Fruit fly (Drosophila melanogaster) whole organism, embryonic: Measurements from ENCODE around the gene CG33795.

ENCODE experiments used
- Antp ChIP-seq: fragments of 200-800 bp; sonication (Bioruptor generic); optimal IDR thresholded peaks from 3 replicates; lab custom pipeline; 2016; ENCODE audit warnings: missing biosample characterization, missing genetic modification characterization
- CG10267 ChIP-seq: fragments of 200-800 bp; sonication (Bioruptor generic); optimal IDR thresholded peaks from 2 replicates; lab custom pipeline; 2018; ENCODE audit warnings: missing biosample characterization, mild to moderate bottlenecking, missing genetic modification characterization, moderate library complexity
- CG10321 ChIP-seq: fragments of 200-800 bp; sonication (Bioruptor generic); IDR thresholded peaks from 2 replicates; pipeline ENCODE4 v1.3.6; 2022; ENCODE audit warnings: missing biosample characterization, missing genetic modification characterization
- CG10366 ChIP-seq: fragments of 200-800 bp; sonication (Bioruptor generic); IDR thresholded peaks from 2 replicates; pipeline ENCODE4 v1.3.6; 2022; ENCODE audit warnings: missing biosample characterization, missing genetic modification characterization
- CG11723 ChIP-seq: fragments of 200-800 bp; sonication (Bioruptor generic); optimal IDR thresholded peaks from 2 replicates; lab custom pipeline; 2017; ENCODE audit warnings: missing biosample characterization, mild to moderate bottlenecking, missing genetic modification characterization
- CG12769 ChIP-seq: fragments of 200-800 bp; sonication (Bioruptor generic); optimal IDR thresholded peaks from 2 replicates; lab custom pipeline; 2019; ENCODE audit warnings: missing biosample characterization, mild to moderate bottlenecking, missing genetic modification characterization, moderate library complexity
- CG13123 ChIP-seq: fragments of 200-800 bp; sonication (Bioruptor generic); optimal IDR thresholded peaks from 2 replicates; lab custom pipeline; 2016; ENCODE audit warnings: missing biosample characterization, missing genetic modification characterization
- CG15269 ChIP-seq: fragments of 200-800 bp; sonication (Bioruptor generic); optimal IDR thresholded peaks from 2 replicates; lab custom pipeline; 2018; ENCODE audit warnings: missing biosample characterization, mild to moderate bottlenecking, missing genetic modification characterization, moderate library complexity
- CG2129 ChIP-seq: fragments of 200-800 bp; sonication (Bioruptor generic); IDR thresholded peaks from 2 replicates; pipeline ENCODE4 v1.3.6; 2022; ENCODE audit warnings: missing biosample characterization, missing genetic modification characterization; ENCODE audit not compliant: partially characterized antibody
- CG31388 ChIP-seq: fragments of 200-800 bp; sonication (Bioruptor generic); optimal IDR thresholded peaks from 2 replicates; lab custom pipeline; 2016; ENCODE audit warnings: missing biosample characterization, missing genetic modification characterization
- CG43689 ChIP-seq: fragments of 200-800 bp; sonication (Bioruptor generic); IDR thresholded peaks from 2 replicates; pipeline ENCODE4 v1.3.6; 2022; ENCODE audit warnings: missing biosample characterization, missing genetic modification characterization
- CG7928 ChIP-seq: fragments of 200-800 bp; sonication (Bioruptor generic); optimal IDR thresholded peaks from 2 replicates; lab custom pipeline; 2017; ENCODE audit warnings: missing biosample characterization, mild to moderate bottlenecking, missing genetic modification characterization
- D19B ChIP-seq: fragments of 200-800 bp; sonication (Bioruptor generic); optimal IDR thresholded peaks from 2 replicates; lab custom pipeline; 2017; ENCODE audit warnings: missing biosample characterization, mild to moderate bottlenecking, missing genetic modification characterization
- Dip3 ChIP-seq: fragments of 200-800 bp; sonication (Bioruptor generic); optimal IDR thresholded peaks from 3 replicates; lab custom pipeline; 2016; ENCODE audit warnings: missing biosample characterization, missing genetic modification characterization
- Dll ChIP-seq: fragments of 200-800 bp; sonication (Bioruptor generic); IDR thresholded peaks from 4 replicates; pipeline ENCODE4 v1.3.6; 2022; ENCODE audit warnings: missing biosample characterization, missing genetic modification characterization; ENCODE audit not compliant: partially characterized antibody
- E2f1 ChIP-seq: fragments of 200-800 bp; sonication (Bioruptor generic); IDR thresholded peaks from 2 replicates; pipeline ENCODE4 v1.3.6; 2022; ENCODE audit warnings: missing biosample characterization, missing genetic modification characterization
- E2f2 ChIP-seq: fragments of 200-800 bp; sonication (Bioruptor generic); IDR thresholded peaks from 2 replicates; pipeline ENCODE4 v1.3.6; 2022; ENCODE audit warnings: missing biosample characterization, missing genetic modification characterization
- H2.0 ChIP-seq: fragments of 200-800 bp; sonication (Bioruptor generic); IDR thresholded peaks from 2 replicates; pipeline ENCODE4 v1.3.6; 2022; ENCODE audit warnings: missing biosample characterization, missing genetic modification characterization
- HLH3B ChIP-seq: fragments of 200-800 bp; sonication (Bioruptor generic); IDR thresholded peaks from 2 replicates; pipeline ENCODE4 v1.3.6; 2022; ENCODE audit warnings: missing biosample characterization, missing genetic modification characterization
- HLHmδ ChIP-seq: fragments of 200-800 bp; sonication (Bioruptor generic); optimal IDR thresholded peaks from 2 replicates; lab custom pipeline; 2018; ENCODE audit warnings: missing biosample characterization, mild to moderate bottlenecking, missing genetic modification characterization, moderate library complexity
- Hand ChIP-seq: fragments of 200-800 bp; sonication (Bioruptor generic); optimal IDR thresholded peaks from 2 replicates; lab custom pipeline; 2017; ENCODE audit warnings: mild to moderate bottlenecking, missing biosample characterization, missing genetic modification reagents, missing genetic modification characterization
- Hey ChIP-seq: fragments of 200-800 bp; sonication (Bioruptor generic); optimal IDR thresholded peaks from 3 replicates; lab custom pipeline; 2018; ENCODE audit warnings: missing biosample characterization, mild to moderate bottlenecking, missing genetic modification characterization
- Med ChIP-seq: fragments of 200-800 bp; sonication (Bioruptor generic); peaks from one replicate; lab custom pipeline; 2016; ENCODE audit warnings: missing biosample characterization, missing genetic modification characterization, mild to moderate bottlenecking, inconsistent platforms, moderate library complexity
- NC2α ChIP-seq: fragments of 200-800 bp; sonication (Bioruptor generic); optimal IDR thresholded peaks from 2 replicates; lab custom pipeline; 2016; ENCODE audit warnings: missing biosample characterization, missing genetic modification characterization
- NK7.1 ChIP-seq: fragments of 200-800 bp; sonication (Bioruptor generic); optimal IDR thresholded peaks from 3 replicates; lab custom pipeline; 2016; ENCODE audit warnings: missing biosample characterization, missing genetic modification characterization
- Nf-YB ChIP-seq: fragments of 200-800 bp; sonication (Bioruptor generic); optimal IDR thresholded peaks from 3 replicates; lab custom pipeline; 2019; ENCODE audit warnings: missing biosample characterization, mild to moderate bottlenecking, missing genetic modification characterization, moderate library complexity
- Nf-YC ChIP-seq: fragments of 200-800 bp; optimal IDR thresholded peaks from 3 replicates; lab custom pipeline; 2019; ENCODE audit warnings: missing biosample characterization, mild to moderate bottlenecking, missing genetic modification characterization, moderate library complexity
- Six4 ChIP-seq: fragments of 200-800 bp; sonication (Bioruptor generic); optimal IDR thresholded peaks from 2 replicates; lab custom pipeline; 2016; ENCODE audit warnings: missing biosample characterization, missing genetic modification characterization
- Xrp1 ChIP-seq: fragments of 200-800 bp; sonication (Bioruptor generic); IDR thresholded peaks from 2 replicates; pipeline ENCODE4 v1.3.6; 2022; ENCODE audit warnings: missing biosample characterization, missing genetic modification characterization
- ash1 ChIP-seq: fragments of 200-800 bp; sonication (Bioruptor generic); optimal IDR thresholded peaks from 2 replicates; lab custom pipeline; 2018; ENCODE audit warnings: missing biosample characterization, mild to moderate bottlenecking, missing genetic modification characterization
- bigmax ChIP-seq: fragments of 200-800 bp; sonication (Bioruptor generic); optimal IDR thresholded peaks from 2 replicates; lab custom pipeline; 2018; ENCODE audit warnings: missing biosample characterization, mild to moderate bottlenecking, missing genetic modification characterization
- chinmo ChIP-seq: fragments of 200-800 bp; sonication (Bioruptor generic); IDR thresholded peaks from 4 replicates; pipeline ENCODE4 v1.3.6; 2022; ENCODE audit warnings: missing biosample characterization, missing genetic modification characterization; ENCODE audit not compliant: partially characterized antibody
- dati ChIP-seq: fragments of 200-800 bp; sonication (Bioruptor generic); IDR thresholded peaks from 2 replicates; pipeline ENCODE4 v1.3.6; 2022; ENCODE audit warnings: missing biosample characterization, missing genetic modification characterization
- dpn ChIP-seq, 2 experiments: fragments of 200-800 bp; sonication (Bioruptor generic); optimal IDR thresholded peaks; 3 replicates each; lab custom pipeline; 2016; ENCODE audit warnings: missing biosample characterization in 2 of 2, missing genetic modification characterization in 2 of 2
- dysf ChIP-seq: fragments of 200-800 bp; sonication (Bioruptor generic); IDR thresholded peaks from 3 replicates; pipeline ENCODE4 v1.3.6; 2022; ENCODE audit warnings: missing biosample characterization, missing genetic modification characterization
- fru ChIP-seq: fragments of >200 bp; optimal IDR thresholded peaks from 2 replicates; lab custom pipeline; 2017
- gem ChIP-seq: fragments of 200-800 bp; sonication (Bioruptor generic); optimal IDR thresholded peaks from 2 replicates; lab custom pipeline; 2019; ENCODE audit warnings: missing biosample characterization, mild to moderate bottlenecking, missing genetic modification characterization, moderate library complexity
- her ChIP-seq: fragments of 200-800 bp; sonication (Bioruptor generic); optimal IDR thresholded peaks from 2 replicates; lab custom pipeline; 2016; ENCODE audit warnings: missing biosample characterization, missing genetic modification characterization
- hkb ChIP-seq, 2 experiments: fragments of 200-800 bp in 1 of 2; fragments of >200 bp in 1 of 2; sonication (Bioruptor generic) in 1 of 2; IDR thresholded peaks in 1 of 2; optimal IDR thresholded peaks in 1 of 2; 2 replicates each; pipeline versions ENCODE4 v1.3.6 to Lab custom; 2017 to 2022; ENCODE audit warnings: missing biosample characterization in 1 of 2, missing genetic modification characterization in 1 of 2
- hth ChIP-seq: fragments of >200 bp; optimal IDR thresholded peaks from 2 replicates; lab custom pipeline; 2017; ENCODE audit warnings: inconsistent platforms
- inv ChIP-seq: fragments of 200-800 bp; sonication (Bioruptor generic); IDR thresholded peaks from 2 replicates; pipeline ENCODE4 v1.3.6; 2022; ENCODE audit warnings: missing biosample characterization, missing genetic modification characterization; ENCODE audit not compliant: partially characterized antibody
- jumu ChIP-seq: fragments of 200-800 bp; sonication (Bioruptor generic); optimal IDR thresholded peaks from 3 replicates; lab custom pipeline; 2016; ENCODE audit warnings: missing biosample characterization, missing genetic modification characterization
- ken ChIP-seq: fragments of 200-800 bp; sonication (Bioruptor generic); IDR thresholded peaks from 3 replicates; pipeline ENCODE4 v1.3.6; 2022; ENCODE audit warnings: missing biosample characterization, missing genetic modification characterization
- mld ChIP-seq: fragments of 200-800 bp; sonication (Bioruptor generic); IDR thresholded peaks from 3 replicates; pipeline ENCODE4 v1.3.6; 2022; ENCODE audit warnings: missing biosample characterization, missing genetic modification characterization; ENCODE audit not compliant: partially characterized antibody
- pzg ChIP-seq: fragments of 200-800 bp; sonication (Bioruptor generic); optimal IDR thresholded peaks from 3 replicates; lab custom pipeline; 2018; ENCODE audit warnings: missing biosample characterization, mild to moderate bottlenecking, missing genetic modification characterization, moderate library complexity
- run ChIP-seq: fragments of 200-800 bp; sonication (Bioruptor generic); optimal IDR thresholded peaks from 3 replicates; lab custom pipeline; 2018; ENCODE audit warnings: missing biosample characterization, mild to moderate bottlenecking, missing genetic modification characterization
- stc ChIP-seq: fragments of 200-800 bp; sonication (Bioruptor generic); IDR thresholded peaks from 2 replicates; pipeline ENCODE4 v1.3.6; 2022; ENCODE audit warnings: missing biosample characterization, missing genetic modification characterization
- tin ChIP-seq: fragments of 200-800 bp; sonication (Bioruptor generic); optimal IDR thresholded peaks from 3 replicates; lab custom pipeline; 2016; ENCODE audit warnings: missing biosample characterization, missing genetic modification characterization
- twi ChIP-seq: fragments of 200-800 bp; optimal IDR thresholded peaks from 2 replicates; lab custom pipeline; 2019; ENCODE audit warnings: missing biosample characterization, mild to moderate bottlenecking, missing genetic modification characterization, moderate library complexity
- unc-4 ChIP-seq: fragments of 200-800 bp; sonication (Bioruptor generic); IDR thresholded peaks from 2 replicates; pipeline ENCODE4 v1.3.6; 2022; ENCODE audit warnings: missing biosample characterization, missing genetic modification characterization; ENCODE audit not compliant: partially characterized antibody
- zf30C ChIP-seq: fragments of 200-800 bp; sonication (Bioruptor generic); optimal IDR thresholded peaks from 3 replicates; lab custom pipeline; 2018; ENCODE audit warnings: missing biosample characterization, mild to moderate bottlenecking, missing genetic modification characterization

The CG33795 gene

DNA sequence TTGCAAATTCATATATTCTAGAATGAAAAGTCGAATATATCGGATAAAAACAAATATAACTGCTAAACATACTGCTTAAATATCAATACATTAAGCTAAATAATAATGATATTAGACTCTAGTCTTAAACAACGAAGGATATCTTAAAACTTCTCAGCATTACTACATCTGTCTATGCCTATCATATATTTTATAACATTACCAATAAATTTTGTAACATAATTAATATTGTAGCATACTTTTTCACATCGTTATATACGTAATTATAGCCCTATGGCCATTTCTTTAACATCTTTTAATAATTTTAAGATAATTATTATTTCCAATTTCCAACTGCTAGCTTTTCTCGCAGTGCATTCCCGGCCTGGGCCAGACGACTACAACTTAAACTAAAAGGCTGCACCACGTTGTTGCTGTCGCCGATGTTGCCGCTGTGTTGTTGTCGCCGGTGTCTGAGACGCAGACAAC, 1.7 kb upstream of the CG33795 start (continued):
- TF ChIP-seq Dip3 (no peak), CG13123 (no peak), HLH3B (GFP tag; lab: Robert Waterston, UW) (no peak), twi (tag; lab: Kevin White, UChicago) (peak; percentile 7), dpn (GFP tag; optimal IDR thresholded peaks at IDR 0.05; lab: Kevin White, UChicago) (no peak), fru (lab: Kevin White, UChicago) (no peak), dati (GFP tag; lab: Robert Waterston, UW) (no peak), Nf-YC (peak; percentile 6), Nf-YB (GFP tag; lab: Kevin White, UChicago) (peak; percentile 12), NK7.1 (GFP tag; lab: Kevin White, UChicago) (no peak), NC2α (GFP tag; lab: Kevin White, UChicago) (no peak), E2f1 (no peak), bigmax (GFP tag; lab: Kevin White, UChicago) (no peak), Xrp1 (GFP tag; lab: Robert Waterston, UW) (no peak), Hand (GFP tag; lab: Kevin White, UChicago) (no peak), H2.0 (no peak), CG15269 (peak; percentile 51), Med (peak; percentile 65), CG10267 (tag; lab: Kevin White, UChicago) (peak; percentile 20), HLHmδ (GFP tag; lab: Kevin White, UChicago) (no peak), her (GFP tag; lab: Kevin White, UChicago) (no peak), CG2129 (GFP tag; lab: Robert Waterston, UW) (no peak), inv (GFP tag; lab: Robert Waterston, UW) (no peak), pzg (no peak), ken (GFP tag; lab: Robert Waterston, UW) (no peak), Six4 (GFP tag; lab: Kevin White, UChicago) (no peak), CG11723 (GFP tag; lab: Kevin White, UChicago) (peak; percentile 14), CG31388 (GFP tag; lab: Kevin White, UChicago) (no peak), tin (GFP tag; lab: Kevin White, UChicago) (no peak), CG10366 (GFP tag; lab: Robert Waterston, UW) (no peak), Dll (GFP tag; lab: Robert Waterston, UW) (no peak), jumu (GFP tag; lab: Kevin White, UChicago) (no peak), stc (GFP tag; lab: Robert Waterston, UW) (no peak), zf30C (GFP tag; lab: Kevin White, UChicago) (peak; percentile 28), hkb (optimal IDR thresholded peaks at IDR 0.05; lab: Kevin White, UChicago) (no peak), hkb (GFP tag; IDR thresholded peaks at IDR 0.05; lab: Robert Waterston, UW) (no peak), unc-4 (GFP tag; lab: Robert Waterston, UW) (no peak), D19B (GFP tag; lab: Kevin White, UChicago) (no peak), ash1 (GFP tag; lab: Kevin White, UChicago) (no peak), hth (lab: Kevin White, UChicago) (no peak), mld (GFP tag; lab: Robert Waterston, UW) (no peak), CG12769 (no peak), Hey (tag; lab: Kevin White, UChicago) (no peak), E2f2 (GFP tag; lab: Robert Waterston, UW) (no peak), chinmo (no peak), gem (tag; lab: Kevin White, UChicago) (peak; percentile 67), CG43689 (no peak), dysf (GFP tag; lab: Robert Waterston, UW) (0 out of 3 replicates have a peak, but pooled peaks have one; percentile 27), CG7928 (GFP tag; lab: Kevin White, UChicago) (no peak), CG10321 (no peak), run (no peak), Antp (GFP tag; lab: Kevin White, UChicago) (no peak)
